Worm (Caenorhabditis elegans) whole organism, young adult: ENCODE results near the gene acs-4.

Source experiments
- B0019.2 ChIP-seq: fragments of 200-800 bp; sonication (Bioruptor generic); conservative IDR thresholded peaks from 2 replicates; pipeline ENCODE4 v1.3.6; 2022; ENCODE audit warnings: missing genetic modification reagents, missing genetic modification characterization, missing compliant biosample characterization
- B0336.3 ChIP-seq: fragments of 200-800 bp; sonication (Bioruptor generic); IDR thresholded peaks from 2 replicates; pipeline ENCODE4 v1.3.6; 2022; ENCODE audit warnings: missing genetic modification characterization, missing compliant biosample characterization
- C06A6.2 ChIP-seq: fragments of 200-800 bp; sonication (Bioruptor generic); conservative IDR thresholded peaks from 2 replicates; pipeline ENCODE4 v1.3.6; 2022; ENCODE audit warnings: missing genetic modification characterization, missing compliant biosample characterization
- D2030.7 ChIP-seq: fragments of 200-800 bp; sonication (Bioruptor generic); IDR thresholded peaks from 2 replicates; pipeline ENCODE4 v1.3.6; 2022; ENCODE audit warnings: missing genetic modification reagents, missing genetic modification characterization, missing compliant biosample characterization
- F23B12.7 ChIP-seq: sonication (generic microtip); optimal IDR thresholded peaks from 2 replicates; lab custom pipeline; 2017; ENCODE audit warnings: missing genetic modification characterization, mild to moderate bottlenecking, missing compliant biosample characterization, antibody characterized with exemption, moderate library complexity; ENCODE audit not compliant: insufficient read depth
- F52B5.7 ChIP-seq: sonication (generic microtip); optimal IDR thresholded peaks from 2 replicates; lab custom pipeline; 2016; ENCODE audit warnings: mild to moderate bottlenecking, missing genetic modification characterization, missing compliant biosample characterization
- K11D2.4 ChIP-seq: fragments of 200-800 bp; sonication (Bioruptor generic); IDR thresholded peaks from 2 replicates; pipeline ENCODE4 v1.3.6; 2022; ENCODE audit warnings: missing genetic modification reagents, missing genetic modification characterization, missing compliant biosample characterization
- Y95B8A.8 ChIP-seq: fragments of 200-800 bp; sonication (Bioruptor generic); IDR thresholded peaks from 2 replicates; pipeline ENCODE4 v1.3.6; 2022; ENCODE audit warnings: missing genetic modification reagents, missing genetic modification characterization, missing compliant biosample characterization
- ZK185.1 ChIP-seq: sonication (generic microtip); optimal IDR thresholded peaks from 2 replicates; lab custom pipeline; 2016; ENCODE audit warnings: mild to moderate bottlenecking, missing genetic modification characterization, missing compliant biosample characterization; ENCODE audit not compliant: poor library complexity, severe bottlenecking
- aptf-3 ChIP-seq: fragments of 200-800 bp; sonication (Bioruptor generic); IDR thresholded peaks from 2 replicates; pipeline ENCODE4 v1.3.6; 2022; ENCODE audit warnings: missing genetic modification characterization, missing compliant biosample characterization
- atf-7 ChIP-seq: sonication (generic microtip); optimal IDR thresholded peaks from 2 replicates; lab custom pipeline; 2017; ENCODE audit warnings: mild to moderate bottlenecking, missing genetic modification characterization, missing compliant biosample characterization
- attf-5 ChIP-seq: fragments of 200-800 bp; sonication (Bioruptor generic); optimal IDR thresholded peaks from 2 replicates; lab custom pipeline; 2018; ENCODE audit warnings: mild to moderate bottlenecking, missing genetic modification characterization, missing compliant biosample characterization
- attf-6 ChIP-seq: fragments of 200-800 bp; sonication (Bioruptor generic); IDR thresholded peaks from 2 replicates; pipeline ENCODE4 v1.3.6; 2022; ENCODE audit warnings: missing genetic modification reagents, missing genetic modification characterization, missing compliant biosample characterization
- cebp-1 ChIP-seq, 2 experiments: fragments of 200-800 bp in 1 of 2; sonication (Bioruptor generic) in 1 of 2; sonication (generic microtip) in 1 of 2; IDR thresholded peaks in 1 of 2; optimal IDR thresholded peaks in 1 of 2; 2 replicates each; pipeline versions ENCODE4 v1.3.6 to Lab custom; 2017 to 2022; ENCODE audit warnings: missing compliant biosample characterization in 2 of 2, missing genetic modification characterization in 2 of 2, mild to moderate bottlenecking in 1 of 2, missing genetic modification reagents in 1 of 2, moderate library complexity in 1 of 2
- cebp-2 ChIP-seq: fragments of 200-800 bp; sonication (Bioruptor generic); IDR thresholded peaks from 2 replicates; pipeline ENCODE4 v1.3.6; 2022; ENCODE audit warnings: missing genetic modification characterization, missing compliant biosample characterization
- ceh-40 ChIP-seq: fragments of 200-800 bp; sonication (Bioruptor generic); IDR thresholded peaks from 2 replicates; pipeline ENCODE4 v1.3.6; 2022; ENCODE audit warnings: missing genetic modification characterization, missing compliant biosample characterization
- ceh-91 ChIP-seq: fragments of 200-800 bp; sonication (Bioruptor generic); IDR thresholded peaks from 2 replicates; pipeline ENCODE4 v1.3.6; 2022; ENCODE audit warnings: missing genetic modification reagents, missing genetic modification characterization, missing compliant biosample characterization
- dox-1 ChIP-seq: fragments of 200-800 bp; sonication (Bioruptor generic); IDR thresholded peaks from 2 replicates; pipeline ENCODE4 v1.3.6; 2022; ENCODE audit warnings: missing genetic modification reagents, missing genetic modification characterization, missing compliant biosample characterization
- dpl-1 ChIP-seq: fragments of 150-350 bp; optimal IDR thresholded peaks from 2 replicates; lab custom pipeline; 2014; ENCODE audit warnings: missing biosample characterization, missing genetic modification reagents, missing genetic modification characterization
- efl-1 ChIP-seq: fragments of 150-350 bp; optimal IDR thresholded peaks from 2 replicates; lab custom pipeline; 2014; ENCODE audit warnings: missing biosample characterization, missing genetic modification reagents, missing genetic modification characterization
- egrh-3 ChIP-seq: fragments of 200-800 bp; sonication (Bioruptor generic); IDR thresholded peaks from 2 replicates; pipeline ENCODE4 v1.3.6; 2022; ENCODE audit warnings: missing genetic modification reagents, missing genetic modification characterization, missing compliant biosample characterization
- ekl-4 ChIP-seq: fragments of 200-800 bp; sonication (Bioruptor generic); IDR thresholded peaks from 2 replicates; pipeline ENCODE4 v1.3.6; 2022; ENCODE audit warnings: missing genetic modification reagents, missing genetic modification characterization, missing compliant biosample characterization
- ets-4 ChIP-seq: fragments of 200-800 bp; sonication (Bioruptor generic); optimal IDR thresholded peaks from 2 replicates; lab custom pipeline; 2018; ENCODE audit warnings: mild to moderate bottlenecking, missing genetic modification characterization, missing compliant biosample characterization
- hmg-1.2 ChIP-seq: fragments of 200-800 bp; sonication (Bioruptor generic); IDR thresholded peaks from 2 replicates; pipeline ENCODE4 v1.3.6; 2022; ENCODE audit warnings: missing genetic modification reagents, missing genetic modification characterization, missing compliant biosample characterization
- hrde-1 ChIP-seq: sonication (generic microtip); optimal IDR thresholded peaks from 2 replicates; lab custom pipeline; 2016; ENCODE audit warnings: missing genetic modification characterization, mild to moderate bottlenecking, missing compliant biosample characterization, moderate library complexity, missing genotype, missing genetic modification reagents, borderline replicate concordance
- let-607 ChIP-seq, 2 experiments: fragments of 200-800 bp in 1 of 2; sonication (Bioruptor generic) in 1 of 2; sonication (generic microtip) in 1 of 2; optimal IDR thresholded peaks; 2 replicates each; lab custom pipeline; 2016 to 2018; ENCODE audit warnings: mild to moderate bottlenecking in 2 of 2, missing compliant biosample characterization in 2 of 2, missing genetic modification characterization in 2 of 2, moderate library complexity in 2 of 2, missing genotype in 1 of 2
- lin-54 ChIP-seq: fragments of 200-800 bp; sonication (Bioruptor generic); optimal IDR thresholded peaks from 2 replicates; lab custom pipeline; 2018; ENCODE audit warnings: mild to moderate bottlenecking, missing genetic modification characterization, missing compliant biosample characterization
- lsy-27 ChIP-seq: sonication (generic microtip); optimal IDR thresholded peaks from 2 replicates; lab custom pipeline; 2017; ENCODE audit warnings: missing genetic modification characterization, mild to moderate bottlenecking, missing compliant biosample characterization, antibody characterized with exemption, missing genotype, borderline replicate concordance; ENCODE audit not compliant: insufficient read depth
- madf-10 ChIP-seq: sonication (generic microtip); optimal IDR thresholded peaks from 2 replicates; lab custom pipeline; 2016; ENCODE audit warnings: mild to moderate bottlenecking, missing genetic modification characterization, missing compliant biosample characterization
- mes-4 ChIP-seq: sonication (generic microtip); optimal IDR thresholded peaks from 2 replicates; lab custom pipeline; 2016; ENCODE audit warnings: missing genotype, missing genetic modification characterization, missing compliant biosample characterization
- nfya-2 ChIP-seq: fragments of 200-800 bp; sonication (Bioruptor generic); IDR thresholded peaks from 2 replicates; pipeline ENCODE4 v1.3.6; 2022; ENCODE audit warnings: missing genetic modification reagents, missing genetic modification characterization, missing compliant biosample characterization
- nfyb-1 ChIP-seq: fragments of 200-800 bp; sonication (Bioruptor generic); IDR thresholded peaks from 2 replicates; pipeline ENCODE4 v1.3.6; 2022; ENCODE audit warnings: missing genetic modification reagents, missing genetic modification characterization, missing compliant biosample characterization
- nhr-120 ChIP-seq: fragments of 200-800 bp; sonication (Bioruptor generic); IDR thresholded peaks from 2 replicates; pipeline ENCODE4 v1.3.6; 2022; ENCODE audit warnings: missing genetic modification characterization, missing compliant biosample characterization
- nhr-80 ChIP-seq: sonication (generic microtip); optimal IDR thresholded peaks from 2 replicates; lab custom pipeline; 2016; ENCODE audit warnings: missing genetic modification characterization, missing compliant biosample characterization
- pbrm-1 ChIP-seq: fragments of 200-800 bp; sonication (Bioruptor generic); IDR thresholded peaks from 2 replicates; pipeline ENCODE4 v1.3.6; 2022; ENCODE audit warnings: missing genetic modification reagents, missing genetic modification characterization, missing compliant biosample characterization
- rcor-1 ChIP-seq: fragments of 200-800 bp; sonication (Bioruptor generic); IDR thresholded peaks from 2 replicates; pipeline ENCODE4 v1.3.6; 2022; ENCODE audit warnings: missing genetic modification reagents, missing genetic modification characterization, missing compliant biosample characterization
- snpc-1.1 ChIP-seq: sonication (generic microtip); optimal IDR thresholded peaks from 2 replicates; lab custom pipeline; 2017; ENCODE audit warnings: missing genetic modification characterization, mild to moderate bottlenecking, missing compliant biosample characterization, antibody characterized with exemption, moderate library complexity, missing genotype, missing genetic modification reagents; ENCODE audit not compliant: insufficient read depth
- snpc-1.3 ChIP-seq: sonication (generic microtip); optimal IDR thresholded peaks from 2 replicates; lab custom pipeline; 2017; ENCODE audit warnings: missing genetic modification characterization, mild to moderate bottlenecking, missing compliant biosample characterization, antibody characterized with exemption, moderate library complexity, missing genotype, missing genetic modification reagents; ENCODE audit not compliant: insufficient read depth
- snpc-4 ChIP-seq, 5 experiments: fragments of 150-350 bp in 1 of 5; sonication (generic microtip) in 4 of 5; optimal IDR thresholded peaks; 2 replicates each; lab custom pipeline; 2014 to 2018; ENCODE audit warnings: missing genetic modification characterization in 5 of 5, missing biosample characterization in 3 of 5, antibody characterized with exemption in 2 of 5, mild to moderate bottlenecking in 2 of 5, missing compliant biosample characterization in 2 of 5, missing genotype in 2 of 5, moderate library complexity in 2 of 5, missing genetic modification reagents in 1 of 5
- tbp1 ChIP-seq: fragments of 200-800 bp; sonication (Bioruptor generic); optimal IDR thresholded peaks from 2 replicates; lab custom pipeline; 2018; ENCODE audit warnings: mild to moderate bottlenecking, missing genetic modification characterization, missing compliant biosample characterization
- tlf-1 ChIP-seq: fragments of 200-800 bp; sonication (Bioruptor generic); optimal IDR thresholded peaks from 2 replicates; lab custom pipeline; 2018; ENCODE audit warnings: mild to moderate bottlenecking, missing genetic modification characterization, missing compliant biosample characterization
- unc-130 ChIP-seq: sonication (generic microtip); optimal IDR thresholded peaks from 2 replicates; lab custom pipeline; 2016; ENCODE audit warnings: missing genetic modification reagents, missing genetic modification characterization, missing compliant biosample characterization
- ztf-18 ChIP-seq: sonication (generic microtip); optimal IDR thresholded peaks from 2 replicates; lab custom pipeline; 2016; ENCODE audit warnings: missing genotype, mild to moderate bottlenecking, missing genetic modification characterization, missing compliant biosample characterization
- ztf-25 ChIP-seq: fragments of 200-800 bp; sonication (Bioruptor generic); IDR thresholded peaks from 2 replicates; pipeline ENCODE4 v1.3.6; 2022; ENCODE audit warnings: missing genetic modification reagents, missing genetic modification characterization, missing compliant biosample characterization
- ztf-26 ChIP-seq: sonication (generic microtip); optimal IDR thresholded peaks from 2 replicates; lab custom pipeline; 2017; ENCODE audit warnings: missing genetic modification characterization, missing compliant biosample characterization

The acs-4 gene

ce11 chrIII:7207903-7208497 lies 40.4 kb downstream of the acs-4 start, which contains the start of gene rpl-6 (continued):
- no peak for TF ChIP-seq hrde-1
- TF ChIP-seq aptf-3 (GFP tag; lab: Robert Waterston, UW), result no peak
- no peak for TF ChIP-seq mes-4 (tag; lab: Kevin White, UChicago)
- peak; percentile 82 for TF ChIP-seq ceh-91 (GFP tag; lab: Robert Waterston, UW)
- no peak for TF ChIP-seq attf-6 (GFP tag; lab: Robert Waterston, UW)
- peak; percentile 86 for TF ChIP-seq hmg-1.2 (GFP tag; lab: Robert Waterston, UW)
- peak; percentile 72 for TF ChIP-seq pbrm-1 (GFP tag; lab: Robert Waterston, UW)
- no peak; the same call in 1 of the 2 replicates for TF ChIP-seq B0019.2 (GFP tag; lab: Robert Waterston, UW)
- TF ChIP-seq dpl-1, result peak; percentile 35
- no peak for TF ChIP-seq F52B5.7
- no peak for TF ChIP-seq nfya-2
- TF ChIP-seq nhr-120, result no peak
- TF ChIP-seq madf-10, result peak; percentile 4
- TF ChIP-seq tbp1, result peak; percentile 57
- TF ChIP-seq F23B12.7, result peak; percentile 79
- TF ChIP-seq cebp-1 (GFP tag; IDR thresholded peaks at IDR 0.05; lab: Robert Waterston, UW), result no peak
- TF ChIP-seq cebp-1 (tag; optimal IDR thresholded peaks at IDR 0.05; lab: Kevin White, UChicago), result peak; percentile 72
- TF ChIP-seq ztf-18 (tag; lab: Kevin White, UChicago), result peak; percentile 47
- TF ChIP-seq ets-4 (GFP tag; lab: Kevin White, UChicago), result no peak
- peak; percentile 37 for TF ChIP-seq snpc-1.1
- no peak for TF ChIP-seq egrh-3 (GFP tag; lab: Robert Waterston, UW)
- no peak for TF ChIP-seq snpc-4 (GFP tag; optimal IDR thresholded peaks at IDR 0.05; lab: Kevin White, UChicago)
- peak; percentile 49 to 76 (median 62) for TF ChIP-seq snpc-4 (tag; optimal IDR thresholded peaks at IDR 0.05; lab: Kevin White, UChicago)
- peak; percentile 65; the same call in 1 of the 2 replicates for TF ChIP-seq K11D2.4 (GFP tag; lab: Robert Waterston, UW)
- no peak for TF ChIP-seq cebp-2
- peak in 1 of 2 experiments; percentile 42 for TF ChIP-seq let-607 (tag; optimal IDR thresholded peaks at IDR 0.05; lab: Kevin White, UChicago)
- TF ChIP-seq ceh-40 (GFP tag; lab: Robert Waterston, UW), result no peak
- TF ChIP-seq attf-5 (GFP tag; lab: Kevin White, UChicago), result peak; percentile 64
- TF ChIP-seq ekl-4 (GFP tag; lab: Robert Waterston, UW), result peak; percentile 86
- peak; percentile 76 for TF ChIP-seq snpc-1.3 (tag; lab: Kevin White, UChicago)
- TF ChIP-seq tlf-1, result peak; percentile 88
- no peak for TF ChIP-seq ztf-25
- no peak; the same call in 1 of the 2 replicates for TF ChIP-seq C06A6.2
- TF ChIP-seq nfyb-1, result no peak
- no peak for TF ChIP-seq unc-130 (GFP tag; lab: Kevin White, UChicago)
- TF ChIP-seq atf-7 (tag; lab: Kevin White, UChicago), result no peak
- TF ChIP-seq lin-54 (GFP tag; lab: Kevin White, UChicago), result peak; percentile 80
- TF ChIP-seq dox-1 (GFP tag; lab: Robert Waterston, UW), result peak; percentile 55; the same call in 1 of the 2 replicates
- 0 out of 2 replicates have a peak, but pooled peaks have one; percentile 44 for TF ChIP-seq D2030.7 (GFP tag; lab: Robert Waterston, UW)
- TF ChIP-seq lsy-27 (tag; lab: Kevin White, UChicago), result peak; percentile 16
- no peak for TF ChIP-seq B0336.3 (GFP tag; lab: Robert Waterston, UW)
- peak; percentile 73 for TF ChIP-seq rcor-1 (GFP tag; lab: Robert Waterston, UW)
- 0 out of 2 replicates have a peak, but pooled peaks have one; percentile 19 for TF ChIP-seq Y95B8A.8 (GFP tag; lab: Robert Waterston, UW)
- peak; percentile 68 for TF ChIP-seq efl-1 (GFP tag; lab: Kevin White, UChicago)
- TF ChIP-seq ztf-26 (tag; lab: Kevin White, UChicago), result no peak
- TF ChIP-seq nhr-80 (tag; lab: Kevin White, UChicago), result peak; percentile 32
- peak; percentile 65 for TF ChIP-seq ZK185.1 (tag; lab: Kevin White, UChicago)
